Worm (Caenorhabditis elegans) whole organism, L3 larva: ENCODE data around the gene F58F12.2.

Experiments
- aly-2 ChIP-seq: fragments of 150-350 bp; optimal IDR thresholded peaks from 2 replicates; lab custom pipeline; 2014; ENCODE audit warnings: missing biosample characterization, missing genetic modification characterization
- nfya-1 ChIP-seq: sonication (generic microtip); optimal IDR thresholded peaks from 2 replicates; lab custom pipeline; 2017; ENCODE audit warnings: missing genetic modification characterization, mild to moderate bottlenecking, missing compliant biosample characterization, antibody characterized with exemption, moderate library complexity; ENCODE audit not compliant: insufficient read depth

DNA sequence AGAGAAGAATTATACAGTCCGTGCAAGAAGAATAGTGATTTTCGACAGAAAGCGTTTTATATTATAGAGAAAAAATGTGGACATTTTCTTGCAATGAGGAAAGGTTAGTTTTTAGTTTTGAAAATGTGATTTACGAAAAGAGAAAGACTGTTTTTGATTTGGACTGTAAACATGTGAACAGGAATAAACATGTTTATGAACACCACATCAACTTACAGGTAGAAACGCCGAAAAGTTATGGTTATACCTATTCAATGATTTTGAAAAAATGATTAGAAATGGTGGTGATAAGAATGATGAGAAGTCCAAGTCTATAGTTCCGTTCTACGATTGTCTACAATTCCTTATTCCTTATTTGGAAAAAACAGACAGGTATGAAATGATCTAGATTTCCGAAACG lies 43.3 kb downstream of the F58F12.2 start:
- TF ChIP-seq nfya-1 (tag; lab: Kevin White, UChicago) (no peak), aly-2 (tag; lab: Kevin White, UChicago) (no peak)
